Worm (Caenorhabditis elegans) whole organism, dauer: Measurements from ENCODE around the gene bud-13.

Source experiments
- unc-62 ChIP-seq: sonication (generic microtip); optimal IDR thresholded peaks from 2 replicates; lab custom pipeline; 2017; ENCODE audit warnings: missing biosample characterization, missing genetic modification reagents, missing genetic modification characterization

bud-13 gene

ce11 chrIII:8986872-8987271 is 19.3 kb upstream of the bud-13 start:
- TF ChIP-seq unc-62, result no peak

DNA sequence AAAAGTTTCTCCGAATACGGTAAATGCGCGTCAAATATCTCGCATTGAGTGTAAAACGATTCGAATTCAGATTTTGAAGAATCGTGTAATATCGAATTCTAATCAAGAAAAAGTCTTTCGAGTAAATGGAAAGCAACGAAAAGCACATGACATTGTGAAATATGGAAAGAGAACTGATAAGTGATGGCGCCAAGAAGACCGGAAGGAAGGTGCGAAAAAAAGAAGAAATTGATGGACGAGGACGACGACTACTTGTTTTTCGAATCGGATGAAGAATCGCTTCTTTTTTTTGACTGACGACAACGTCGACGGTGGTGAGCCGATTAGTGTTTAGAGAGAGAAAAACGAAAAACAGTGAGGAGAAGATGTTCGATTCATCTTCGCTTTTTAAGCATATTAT is 18.4 kb upstream of the bud-13 start:
- TF ChIP-seq unc-62, result no peak

- no peak for TF ChIP-seq unc-62
Measured at ce11 chrIII:8985461-8985860, 17.9 kb upstream of the bud-13 start.

DNA sequence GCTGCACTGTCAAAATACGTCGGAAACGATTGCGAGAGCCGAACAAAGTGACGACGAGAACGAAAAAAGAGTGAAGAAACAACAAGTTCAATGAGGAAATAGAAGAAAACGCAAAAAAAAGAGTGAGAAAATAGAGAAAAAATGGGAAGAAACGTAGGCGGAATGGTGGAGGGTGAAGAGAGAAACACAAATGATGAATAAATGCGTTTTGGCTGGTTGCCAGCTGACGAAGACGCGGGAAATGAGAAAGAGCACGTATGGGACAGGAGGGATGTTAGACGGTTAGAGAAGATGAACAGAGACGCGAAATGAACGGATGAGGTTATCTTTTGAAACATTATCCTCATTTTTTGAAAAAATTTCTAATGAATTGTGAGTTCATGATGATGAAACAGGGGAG is 17.4 kb upstream of the bud-13 start:
- no peak for TF ChIP-seq unc-62

- no peak for TF ChIP-seq unc-62
Measured at ce11 chrIII:8984412-8984811, 16.9 kb upstream of the bud-13 start.

ce11 chrIII:8983811-8984210 is 16.3 kb upstream of the bud-13 start:
- no peak for TF ChIP-seq unc-62

ce11 chrIII:8983135-8983534 is 15.6 kb upstream of the bud-13 start:
- no peak for TF ChIP-seq unc-62

- no peak for TF ChIP-seq unc-62
Measured at ce11 chrIII:8981847-8982479, 14.4 kb upstream of the bud-13 start, which contains the start of gene pde-2. Gene pde-2, minus strand, starts transcription at chrIII:8981897.

ce11 chrIII:8980892-8981291 is 13.4 kb upstream of the bud-13 start:
- TF ChIP-seq unc-62, result no peak

DNA sequence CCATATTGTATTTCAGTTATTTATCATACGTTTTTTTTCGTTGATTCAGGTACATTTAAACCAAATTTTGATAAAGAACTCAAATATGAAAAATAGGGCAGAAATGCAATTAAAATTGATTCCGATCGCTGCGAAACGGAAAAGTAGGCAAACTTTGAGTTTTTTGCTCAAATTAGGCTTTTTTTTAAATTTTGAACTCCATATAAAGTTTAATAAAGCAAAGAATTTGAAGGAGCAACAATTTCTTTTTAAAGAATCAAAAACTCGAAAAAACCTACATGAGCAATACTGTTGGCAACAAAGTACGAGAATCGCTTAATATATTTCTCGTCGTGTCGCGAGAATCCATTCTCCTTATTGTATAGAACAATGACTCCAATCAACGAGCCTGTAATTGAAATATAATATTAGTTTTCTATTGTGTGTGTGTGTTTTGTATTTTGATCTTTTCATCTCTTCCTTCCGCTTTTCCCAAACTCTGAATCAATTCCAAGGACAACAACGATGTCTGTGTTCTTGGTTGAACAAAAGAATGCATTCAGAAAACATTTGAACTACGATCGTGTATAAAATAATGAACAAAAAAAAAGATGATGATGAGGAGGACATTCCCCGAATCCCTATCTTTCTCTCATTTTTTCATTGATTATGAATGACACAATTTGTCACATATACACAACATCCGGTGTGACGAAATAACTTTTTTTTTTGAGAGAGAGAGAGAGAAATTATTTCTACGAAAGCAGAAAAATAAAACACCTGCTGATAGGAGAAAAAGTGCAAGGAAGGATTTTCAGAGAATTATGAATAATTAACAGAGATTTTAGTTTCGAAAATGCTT is 11.2 kb upstream of the bud-13 start:
- no peak for TF ChIP-seq unc-62

- no peak for TF ChIP-seq unc-62
Measured at ce11 chrIII:8974835-8975234, 7.3 kb upstream of the bud-13 start.

ce11 chrIII:8973826-8974225 is 6.3 kb upstream of the bud-13 start, which contains the start of gene R08D7.5:
Gene R08D7.5, plus strand, starts transcription at chrIII:8974126.
- no peak for TF ChIP-seq unc-62

ce11 chrIII:8973163-8973562 is 5.6 kb upstream of the bud-13 start:
- TF ChIP-seq unc-62, result no peak

DNA sequence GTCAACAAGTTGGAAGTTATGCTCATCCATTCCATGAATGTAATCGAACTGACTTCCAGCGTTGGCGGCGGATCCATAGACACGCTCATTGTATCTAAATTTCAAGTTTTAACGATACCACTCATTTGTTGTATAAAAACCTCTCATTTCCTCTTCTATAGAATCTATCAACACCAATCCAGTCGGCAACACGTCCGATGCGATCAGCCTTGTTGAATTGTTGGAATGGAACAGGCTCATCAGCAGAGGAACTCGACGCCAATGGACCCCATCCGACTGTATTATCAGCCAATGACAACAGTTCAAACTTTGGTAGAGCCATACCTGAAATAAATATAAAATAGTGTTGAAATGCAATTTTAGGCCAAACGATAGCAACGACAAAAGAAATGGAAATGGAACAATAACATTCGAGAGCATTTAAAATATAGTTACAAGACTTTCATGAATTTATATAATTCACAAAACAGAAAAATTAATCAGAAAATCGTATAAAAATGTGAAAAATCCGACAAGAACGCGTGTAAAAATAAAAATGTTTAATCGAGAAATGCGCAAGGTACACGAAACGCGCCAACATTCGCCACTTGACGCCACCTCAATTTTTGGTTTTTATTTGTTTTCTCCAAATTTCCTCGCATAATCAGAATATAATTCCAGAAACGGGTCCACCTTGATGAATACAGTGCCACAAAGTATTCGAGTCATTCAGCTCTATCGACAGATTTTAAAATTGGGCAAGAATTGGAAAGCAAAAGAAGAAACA is 3.9 kb upstream of the bud-13 start, which contains the start of the genes eif-3.D and R08D7.4:
Gene eif-3.D (minus strand): TSS at position 324 of the 766 bp plus-strand sequence.
Gene R08D7.4 (plus strand): TSS at position 638 of the 766 bp plus-strand sequence.
- TF ChIP-seq unc-62, result no peak

ce11 chrIII:8964684-8965283 is 2.7 kb downstream of the bud-13 start:
- no peak for TF ChIP-seq unc-62

DNA sequence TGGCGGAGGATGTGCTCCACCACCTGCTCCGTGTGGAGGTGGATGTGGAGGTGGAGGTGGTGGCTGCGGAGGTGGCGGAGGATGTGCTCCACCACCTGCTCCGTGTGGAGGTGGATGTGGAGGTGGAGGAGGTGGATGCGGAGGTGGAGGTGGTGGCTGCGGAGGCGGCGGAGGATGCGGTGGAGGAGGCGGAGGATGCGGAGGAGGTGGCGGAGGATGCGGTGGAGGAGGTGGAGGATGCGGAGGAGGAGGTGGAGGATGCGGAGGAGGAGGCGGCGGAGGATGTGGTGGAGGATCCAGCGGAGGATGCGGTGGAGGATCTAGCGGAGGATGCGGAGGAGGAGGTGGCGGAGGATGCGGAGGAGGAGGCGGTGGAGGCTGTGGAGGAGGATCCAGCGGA is 5.1 kb downstream of the bud-13 start:
- TF ChIP-seq unc-62, result no peak

DNA sequence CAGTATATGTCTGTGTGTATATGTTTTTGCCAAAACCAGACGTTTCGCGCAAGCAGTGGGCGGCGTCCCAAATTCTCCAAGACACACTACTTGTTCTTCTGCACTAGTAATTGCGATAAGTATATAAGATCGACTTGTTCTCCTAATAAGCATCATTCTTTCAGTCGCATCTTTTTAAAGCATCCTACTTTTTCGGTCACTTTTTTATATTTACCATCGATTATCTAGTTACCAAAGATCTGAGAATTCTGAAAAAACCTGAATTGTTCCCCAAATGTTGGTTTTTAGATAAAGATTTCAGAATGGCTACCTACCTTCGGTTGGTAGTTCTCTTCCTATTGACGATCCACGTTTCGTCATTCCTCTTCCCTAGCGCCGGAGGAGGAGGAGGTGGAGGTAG is 5.5 kb downstream of the bud-13 start, which contains the start of gene grl-25:
Gene grl-25 (plus strand): TSS at position 301 of the 400 bp plus-strand sequence.
- TF ChIP-seq unc-62, result no peak
